Worm (Caenorhabditis elegans) whole organism, early embryonic: Measurements from ENCODE around the gene ZK470.14.

ENCODE experiments used
- B0310.2 ChIP-seq: sonication (generic microtip); optimal IDR thresholded peaks from 2 replicates; lab custom pipeline; 2016; ENCODE audit warnings: mild to moderate bottlenecking, missing genetic modification characterization, missing compliant biosample characterization
- F13C5.2 ChIP-seq: sonication (generic microtip); optimal IDR thresholded peaks from 2 replicates; lab custom pipeline; 2017; ENCODE audit warnings: mild to moderate bottlenecking, missing genetic modification characterization, inconsistent platforms, missing compliant biosample characterization
- aly-1 ChIP-seq: sonication (generic microtip); optimal IDR thresholded peaks from 2 replicates; lab custom pipeline; 2016; ENCODE audit warnings: missing genetic modification characterization, missing compliant biosample characterization
- ama-1 ChIP-seq: fragments of 150-350 bp; optimal IDR thresholded peaks from 2 replicates; lab custom pipeline; 2014
- ceh-13 ChIP-seq: fragments of 200-800 bp; sonication (Bioruptor generic); optimal IDR thresholded peaks from 2 replicates; lab custom pipeline; 2018; ENCODE audit warnings: mild to moderate bottlenecking, missing genetic modification characterization, missing compliant biosample characterization
- ceh-36 ChIP-seq: sonication (generic microtip); optimal IDR thresholded peaks from 2 replicates; lab custom pipeline; 2016; ENCODE audit warnings: missing genetic modification characterization, inconsistent platforms, missing compliant biosample characterization
- ets-7 ChIP-seq: sonication (generic microtip); optimal IDR thresholded peaks from 2 replicates; lab custom pipeline; 2016; ENCODE audit warnings: missing genotype, missing genetic modification characterization, missing compliant biosample characterization
- flt-1 ChIP-seq: fragments of 200-800 bp; sonication (Bioruptor generic); IDR thresholded peaks from 2 replicates; pipeline ENCODE4 v1.3.6; 2022; ENCODE audit warnings: missing genetic modification characterization, missing compliant biosample characterization
- hmbx-1 ChIP-seq: sonication (generic microtip); optimal IDR thresholded peaks from 2 replicates; lab custom pipeline; 2016; ENCODE audit warnings: mild to moderate bottlenecking, missing genetic modification characterization, missing compliant biosample characterization
- hmg-4 ChIP-seq: fragments of 200-800 bp; sonication (Bioruptor generic); optimal IDR thresholded peaks from 2 replicates; lab custom pipeline; 2018; ENCODE audit warnings: mild to moderate bottlenecking, missing genetic modification characterization, missing compliant biosample characterization
- hnd-1 ChIP-seq: sonication (generic microtip); optimal IDR thresholded peaks from 2 replicates; lab custom pipeline; 2016; ENCODE audit warnings: missing genetic modification characterization, missing compliant biosample characterization
- pes-1 ChIP-seq: fragments of 200-800 bp; sonication (Bioruptor generic); IDR thresholded peaks from 2 replicates; pipeline ENCODE4 v1.3.6; 2022; ENCODE audit warnings: missing genetic modification reagents, missing genetic modification characterization, missing compliant biosample characterization
- scrt-1 ChIP-seq: fragments of 200-800 bp; sonication (Bioruptor generic); IDR thresholded peaks from 2 replicates; pipeline ENCODE4 v1.3.6; 2022; ENCODE audit warnings: missing genetic modification characterization, missing compliant biosample characterization
- sea-1 ChIP-seq: fragments of 200-800 bp; sonication (Bioruptor generic); conservative IDR thresholded peaks from 2 replicates; pipeline ENCODE4 v1.3.6; 2022; ENCODE audit warnings: missing genetic modification characterization, missing compliant biosample characterization
- tbx-11 ChIP-seq: fragments of 200-800 bp; sonication (Bioruptor generic); IDR thresholded peaks from 2 replicates; pipeline ENCODE4 v1.3.6; 2022; ENCODE audit warnings: missing genetic modification characterization, missing compliant biosample characterization
- tbx-37 ChIP-seq: fragments of 200-800 bp; sonication (Bioruptor generic); conservative IDR thresholded peaks from 2 replicates; pipeline ENCODE4 v1.3.6; 2022; ENCODE audit warnings: missing genetic modification reagents, missing genetic modification characterization, missing compliant biosample characterization
- tra-4 ChIP-seq: sonication (generic microtip); optimal IDR thresholded peaks from 2 replicates; lab custom pipeline; 2017; ENCODE audit warnings: missing genetic modification characterization, missing compliant biosample characterization

The ZK470.14 gene

DNA sequence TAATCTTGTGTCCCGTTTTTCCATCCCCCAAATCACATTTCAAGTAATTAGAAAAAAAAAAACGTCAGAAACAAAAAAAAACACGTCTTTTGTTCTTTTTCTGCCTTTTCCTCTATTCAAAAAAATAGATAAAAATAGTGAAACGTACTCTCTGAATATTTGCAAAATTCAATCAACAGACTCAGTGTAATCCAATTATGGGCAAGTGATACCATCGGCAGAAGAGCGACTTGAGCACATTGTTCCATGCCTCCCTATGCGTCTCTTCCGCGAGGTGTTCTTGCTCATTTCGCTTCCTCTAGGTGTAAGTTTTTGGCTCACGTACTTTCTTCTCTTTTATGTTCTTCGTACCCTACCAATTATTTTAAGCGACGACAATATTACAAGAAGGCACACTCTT, 3.9 kb upstream of the ZK470.14 start, which contains the start of gene ZK470.1:
Gene ZK470.1 (plus strand): TSS at position 301 of the 400 bp plus-strand sequence.
- TF ChIP-seq hnd-1 (tag; lab: Kevin White, UChicago) = no peak
- TF ChIP-seq tra-4 (tag; lab: Kevin White, UChicago) = no peak
- no peak for TF ChIP-seq B0310.2
- no peak for TF ChIP-seq flt-1 (GFP tag; lab: Robert Waterston, UW)
- TF ChIP-seq sea-1 (GFP tag; lab: Robert Waterston, UW) = no peak
- no peak for TF ChIP-seq scrt-1 (GFP tag; lab: Robert Waterston, UW)
- TF ChIP-seq ceh-13 (GFP tag; lab: Kevin White, UChicago) = no peak
- TF ChIP-seq hmg-4 (GFP tag; lab: Kevin White, UChicago) = no peak
- TF ChIP-seq ceh-36 (tag; lab: Kevin White, UChicago) = no peak
- no peak for TF ChIP-seq aly-1 (tag; lab: Kevin White, UChicago)
- TF ChIP-seq F13C5.2 (tag; lab: Kevin White, UChicago) = no peak
- no peak for TF ChIP-seq hmbx-1 (tag; lab: Kevin White, UChicago)
- TF ChIP-seq ets-7 (tag; lab: Kevin White, UChicago) = no peak
- TF ChIP-seq tbx-37 (GFP tag; lab: Robert Waterston, UW) = no peak
- TF ChIP-seq tbx-11 = no peak

ce11 chrX:4177394-4177793, 10.1 kb downstream of the ZK470.14 start, which contains the start of gene ZK470.6:
Gene ZK470.6 (minus strand): TSS chrX:4177494.
- no peak for TF ChIP-seq tbx-11
- no peak for TF ChIP-seq pes-1 (GFP tag; lab: Robert Waterston, UW)
- TF ChIP-seq hnd-1 (tag; lab: Kevin White, UChicago) = no peak
- TF ChIP-seq F13C5.2 (tag; lab: Kevin White, UChicago) = no peak
- TF ChIP-seq ets-7 (tag; lab: Kevin White, UChicago) = no peak
- no peak for TF ChIP-seq hmg-4 (GFP tag; lab: Kevin White, UChicago)
- no peak for TF ChIP-seq sea-1 (GFP tag; lab: Robert Waterston, UW)
- TF ChIP-seq ama-1 = no peak
- no peak for TF ChIP-seq B0310.2
- TF ChIP-seq ceh-36 (tag; lab: Kevin White, UChicago) = no peak
- no peak for TF ChIP-seq hmbx-1 (tag; lab: Kevin White, UChicago)
- no peak for TF ChIP-seq tra-4 (tag; lab: Kevin White, UChicago)
- TF ChIP-seq scrt-1 (GFP tag; lab: Robert Waterston, UW) = no peak
- no peak for TF ChIP-seq tbx-37 (GFP tag; lab: Robert Waterston, UW)
- no peak for TF ChIP-seq flt-1 (GFP tag; lab: Robert Waterston, UW)
- TF ChIP-seq ceh-13 (GFP tag; lab: Kevin White, UChicago) = no peak
- no peak for TF ChIP-seq aly-1 (tag; lab: Kevin White, UChicago)

- TF ChIP-seq flt-1 (GFP tag; lab: Robert Waterston, UW) = no peak
- no peak for TF ChIP-seq ceh-13 (GFP tag; lab: Kevin White, UChicago)
These were observed 19.4 kb downstream of the ZK470.14 start, which contains the start of gene mrp-6 for ce11 chrX:4186656-4187055. Gene mrp-6 (minus strand): TSS chrX:4186756.

- TF ChIP-seq flt-1 (GFP tag; lab: Robert Waterston, UW) = no peak
- TF ChIP-seq hmg-4 (GFP tag; lab: Kevin White, UChicago) = no peak
- no peak for TF ChIP-seq hmbx-1 (tag; lab: Kevin White, UChicago)
- TF ChIP-seq hnd-1 (tag; lab: Kevin White, UChicago) = no peak
- no peak for TF ChIP-seq F13C5.2 (tag; lab: Kevin White, UChicago)
- no peak for TF ChIP-seq B0310.2
- no peak for TF ChIP-seq tra-4 (tag; lab: Kevin White, UChicago)
- no peak for TF ChIP-seq ceh-36 (tag; lab: Kevin White, UChicago)
- no peak for TF ChIP-seq aly-1 (tag; lab: Kevin White, UChicago)
- no peak for TF ChIP-seq ama-1
- TF ChIP-seq tbx-11 = no peak
- TF ChIP-seq tbx-37 (GFP tag; lab: Robert Waterston, UW) = no peak
- no peak for TF ChIP-seq sea-1 (GFP tag; lab: Robert Waterston, UW)
- no peak for TF ChIP-seq ceh-13 (GFP tag; lab: Kevin White, UChicago)
- TF ChIP-seq ets-7 (tag; lab: Kevin White, UChicago) = no peak
- no peak for TF ChIP-seq scrt-1 (GFP tag; lab: Robert Waterston, UW)
These were observed 23.4 kb downstream of the ZK470.14 start, which contains the start of gene vha-12 for ce11 chrX:4190537-4191144. Gene vha-12 (plus strand): TSS chrX:4191094.

- TF ChIP-seq F13C5.2 (tag; lab: Kevin White, UChicago) (no peak), sea-1 (GFP tag; lab: Robert Waterston, UW) (no peak), tbx-37 (GFP tag; lab: Robert Waterston, UW) (no peak), pes-1 (GFP tag; lab: Robert Waterston, UW) (no peak), scrt-1 (GFP tag; lab: Robert Waterston, UW) (no peak), hmbx-1 (tag; lab: Kevin White, UChicago) (no peak), tra-4 (tag; lab: Kevin White, UChicago) (no peak), ets-7 (tag; lab: Kevin White, UChicago) (no peak), aly-1 (tag; lab: Kevin White, UChicago) (no peak), ama-1 (no peak), flt-1 (GFP tag; lab: Robert Waterston, UW) (no peak), tbx-11 (no peak), ceh-13 (GFP tag; lab: Kevin White, UChicago) (no peak), B0310.2 (no peak), hmg-4 (GFP tag; lab: Kevin White, UChicago) (no peak), hnd-1 (tag; lab: Kevin White, UChicago) (no peak), ceh-36 (tag; lab: Kevin White, UChicago) (no peak)
These were observed 25.0 kb downstream of the ZK470.14 start for ce11 chrX:4192235-4192634.

DNA sequence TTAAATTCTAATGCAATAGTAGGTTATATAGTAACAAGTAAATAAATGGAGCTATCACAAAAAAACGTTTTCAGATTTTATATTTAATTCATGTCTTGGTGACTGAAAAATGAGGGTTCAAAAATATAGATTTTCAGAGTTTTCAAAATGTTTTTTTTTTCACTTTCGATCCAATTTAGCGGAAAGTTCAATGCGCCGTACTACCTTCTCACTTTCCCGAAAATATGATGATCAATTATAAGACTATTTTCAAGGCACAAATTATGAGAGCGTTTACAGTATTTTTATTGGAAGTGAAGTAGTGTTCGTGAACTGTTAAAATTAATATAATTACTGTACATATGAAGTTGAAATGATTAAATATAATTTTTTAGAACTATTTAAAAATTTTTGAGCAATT, 25.8 kb downstream of the ZK470.14 start:
- TF ChIP-seq ama-1 (no peak), F13C5.2 (tag; lab: Kevin White, UChicago) (no peak), flt-1 (GFP tag; lab: Robert Waterston, UW) (no peak), ets-7 (tag; lab: Kevin White, UChicago) (no peak), hmbx-1 (tag; lab: Kevin White, UChicago) (no peak), sea-1 (GFP tag; lab: Robert Waterston, UW) (no peak), tbx-11 (no peak), tra-4 (tag; lab: Kevin White, UChicago) (no peak)
